Worm (Caenorhabditis elegans): ENCODE results near the gene col-9.

Gene col-9

DNA sequence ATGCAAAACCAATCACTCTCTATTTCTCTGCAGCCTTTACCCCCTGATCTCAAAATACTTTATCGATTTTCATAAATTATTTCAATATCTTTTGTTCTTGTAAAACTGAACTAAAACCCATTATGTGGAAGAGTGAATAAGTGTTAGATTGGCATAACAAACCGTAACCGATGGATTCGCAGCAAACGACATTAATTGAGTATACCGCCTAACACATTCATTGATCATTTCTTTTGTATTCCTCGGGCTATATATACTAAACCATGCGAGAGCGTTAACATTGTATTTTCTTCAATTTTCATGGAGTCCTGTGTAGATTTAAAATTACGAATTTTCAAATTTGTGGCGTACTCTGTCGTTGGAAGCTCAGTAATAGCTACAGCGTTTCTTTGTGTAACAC is at the start of gene col-9:
Gene col-9, plus strand, starts transcription at position 301 of the 400 bp plus-strand sequence.
- TF ChIP-seq unc-62 (GFP tag; optimal IDR thresholded peaks at IDR 0.05) = no peak

DNA sequence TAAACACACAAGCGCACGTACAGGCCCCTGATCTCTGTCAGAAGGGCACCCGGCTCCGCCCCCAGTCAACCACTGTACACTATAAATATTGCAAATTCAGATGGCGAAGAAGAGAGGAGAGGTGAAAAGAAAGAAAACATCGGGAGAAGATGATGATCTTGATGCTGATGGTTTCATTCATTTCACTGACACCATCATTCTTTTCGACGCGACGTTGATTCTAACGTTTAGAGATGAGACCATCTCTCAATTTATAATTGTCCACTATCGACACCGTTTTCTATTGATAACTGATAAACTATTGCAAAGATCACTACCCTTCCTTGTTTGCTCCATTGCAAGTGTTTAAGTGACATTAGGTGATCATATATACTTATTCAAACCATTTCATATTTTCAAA is 48.5 kb upstream of the col-9 start:
- no peak for TF ChIP-seq unc-62 (GFP tag; optimal IDR thresholded peaks at IDR 0.05)

- TF ChIP-seq unc-62 (GFP tag; optimal IDR thresholded peaks at IDR 0.05) = no peak
Measured at ce11 chrX:13542236-13542635, 47.6 kb upstream of the col-9 start, which contains the start of gene cah-4. TSS of gene cah-4 (plus strand) at chrX:13542574.

DNA sequence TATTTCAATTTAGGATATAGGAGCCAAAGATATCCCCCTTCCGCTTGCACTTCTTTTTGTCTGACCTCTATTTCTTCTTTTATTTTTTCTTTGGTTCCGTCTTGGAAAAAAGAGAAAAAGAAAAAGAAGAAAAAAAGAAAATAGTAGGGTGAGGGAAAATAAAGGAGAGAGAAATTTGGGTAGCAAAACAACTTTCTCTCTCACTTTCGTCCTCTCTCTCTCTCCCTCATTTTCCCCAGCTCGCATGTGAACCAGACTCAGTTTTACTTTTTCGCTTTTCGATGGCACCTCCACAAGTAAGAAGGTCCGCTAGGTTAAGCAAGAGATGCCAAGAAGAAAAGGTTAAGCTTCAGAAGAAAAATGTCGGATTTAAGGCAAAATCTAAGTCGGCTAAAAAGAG is 47.1 kb upstream of the col-9 start:
- TF ChIP-seq unc-62 (GFP tag; optimal IDR thresholded peaks at IDR 0.05) = no peak

ce11 chrX:13543350-13543749 is 46.5 kb upstream of the col-9 start:
- TF ChIP-seq unc-62 (GFP tag; optimal IDR thresholded peaks at IDR 0.05) = no peak

- TF ChIP-seq unc-62 (GFP tag; optimal IDR thresholded peaks at IDR 0.05) = no peak
Measured at ce11 chrX:13544544-13545021, 45.3 kb upstream of the col-9 start.

DNA sequence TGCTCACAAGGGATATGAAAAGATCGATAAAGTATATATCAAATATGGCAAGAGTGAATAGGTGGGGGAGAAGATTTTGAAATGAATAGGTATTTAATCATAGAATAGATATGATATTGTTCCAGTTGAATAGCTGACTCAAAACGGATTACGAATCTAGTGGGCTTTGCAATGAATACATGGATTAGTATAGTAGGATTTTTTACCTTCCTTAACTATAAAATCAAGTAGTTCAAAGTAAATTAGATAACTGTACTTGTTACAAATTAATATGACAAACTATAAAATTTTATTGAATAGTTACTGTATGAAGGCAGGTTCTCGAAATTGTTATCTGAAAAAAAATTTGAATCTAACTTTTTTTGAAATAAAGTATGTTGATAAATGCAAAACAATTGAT is 38.9 kb upstream of the col-9 start, which contains the start of gene odr-1:
Gene odr-1, minus strand, starts transcription at position 101 of the 400 bp plus-strand sequence.
- no peak for TF ChIP-seq unc-62 (GFP tag; optimal IDR thresholded peaks at IDR 0.05)

ce11 chrX:13555098-13555497 is 34.7 kb upstream of the col-9 start:
- no peak for TF ChIP-seq unc-62 (GFP tag; optimal IDR thresholded peaks at IDR 0.05)

ce11 chrX:13556066-13556465 is 33.8 kb upstream of the col-9 start, which contains the start of gene glb-20:
TSS of gene glb-20 (minus strand) at chrX:13556166.
- no peak for TF ChIP-seq unc-62 (GFP tag; optimal IDR thresholded peaks at IDR 0.05)

ce11 chrX:13558667-13559066 is 31.2 kb upstream of the col-9 start:
- TF ChIP-seq unc-62 (GFP tag; optimal IDR thresholded peaks at IDR 0.05) = no peak

ce11 chrX:13561954-13562353 is 27.9 kb upstream of the col-9 start:
- no peak for TF ChIP-seq unc-62 (GFP tag; optimal IDR thresholded peaks at IDR 0.05)

ce11 chrX:13566436-13566835 is 23.4 kb upstream of the col-9 start, which contains the start of gene R01E6.2:
TSS of gene R01E6.2 (minus strand) at chrX:13566536.
- no peak for TF ChIP-seq unc-62 (GFP tag; optimal IDR thresholded peaks at IDR 0.05)

ce11 chrX:13569854-13570253 is 20.0 kb upstream of the col-9 start, which contains the start of gene R01E6.7:
TSS of gene R01E6.7 (minus strand) at chrX:13569954.
- no peak for TF ChIP-seq unc-62 (GFP tag; optimal IDR thresholded peaks at IDR 0.05)

DNA sequence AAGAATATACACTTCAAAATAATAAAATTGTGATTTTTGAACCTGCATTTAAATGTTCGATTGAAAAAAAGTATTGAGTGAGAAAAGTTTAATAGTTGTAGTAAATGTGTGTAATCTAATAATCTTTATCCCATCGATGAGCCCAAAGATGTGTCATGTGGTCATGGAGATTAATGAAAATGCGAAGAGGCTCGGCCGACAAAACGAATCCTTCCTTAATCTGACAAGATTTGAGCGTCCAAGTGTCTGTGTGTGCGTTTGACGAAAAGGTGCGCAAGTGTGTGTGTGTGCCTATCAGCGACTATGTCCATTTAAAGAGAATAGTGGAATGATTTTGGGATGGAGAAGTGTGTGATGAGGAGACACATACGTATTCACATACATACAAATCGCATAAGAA is 15.8 kb upstream of the col-9 start:
- no peak for TF ChIP-seq unc-62 (GFP tag; optimal IDR thresholded peaks at IDR 0.05)

- TF ChIP-seq unc-62 (GFP tag; optimal IDR thresholded peaks at IDR 0.05) = no peak
Measured at ce11 chrX:13578483-13578882, 11.4 kb upstream of the col-9 start, which contains the start of gene F54B11.11. TSS of gene F54B11.11 (plus strand) at chrX:13578783.

DNA sequence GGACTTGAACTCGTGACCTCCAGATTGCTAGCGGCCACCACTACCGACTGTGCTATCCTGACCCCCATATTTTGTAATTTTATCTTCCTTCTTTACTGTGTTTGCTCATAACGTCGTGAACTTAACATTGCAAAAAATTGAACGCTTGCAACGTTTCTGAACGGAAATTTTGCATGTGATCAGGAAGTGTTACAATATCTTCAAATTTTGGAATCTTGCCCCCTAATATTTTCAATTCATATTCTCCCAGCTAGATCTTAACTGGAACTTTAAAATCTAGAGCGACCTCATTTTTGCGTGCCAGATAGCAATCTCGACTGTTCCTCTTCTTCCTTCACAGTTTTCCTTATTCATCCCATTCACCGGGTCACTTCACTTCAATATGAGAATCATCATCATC is 8.0 kb upstream of the col-9 start, which contains the start of gene F54B11.10:
Gene F54B11.10, plus strand, starts transcription at position 301 of the 400 bp plus-strand sequence.
- TF ChIP-seq unc-62 (GFP tag; optimal IDR thresholded peaks at IDR 0.05) = no peak

DNA sequence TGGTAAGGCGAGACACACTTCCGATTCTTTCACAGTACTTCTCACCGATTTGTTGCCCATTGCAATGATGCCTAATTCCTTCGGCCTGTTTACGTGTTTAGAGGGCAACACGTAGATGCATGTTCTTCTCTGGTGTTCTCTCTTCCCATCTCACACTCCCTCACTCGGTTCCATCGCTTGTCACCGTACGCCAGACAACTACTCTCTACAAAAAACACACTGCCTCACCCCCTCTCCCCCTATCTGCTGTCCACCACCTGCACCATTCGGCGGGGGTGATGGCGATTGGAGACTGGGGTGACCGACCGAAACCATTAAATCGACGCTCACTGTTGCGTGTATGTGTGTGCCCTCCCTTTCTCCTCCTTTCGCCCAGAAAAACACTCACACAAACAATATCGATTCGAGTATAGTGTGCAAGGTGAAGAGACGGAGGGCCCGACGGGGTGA is 5.9 kb upstream of the col-9 start:
- TF ChIP-seq unc-62 (GFP tag; optimal IDR thresholded peaks at IDR 0.05) = no peak

All from whole organism, dauer.